Worm (Caenorhabditis elegans): ENCODE measurements around the gene rrsr-1.

DNA sequence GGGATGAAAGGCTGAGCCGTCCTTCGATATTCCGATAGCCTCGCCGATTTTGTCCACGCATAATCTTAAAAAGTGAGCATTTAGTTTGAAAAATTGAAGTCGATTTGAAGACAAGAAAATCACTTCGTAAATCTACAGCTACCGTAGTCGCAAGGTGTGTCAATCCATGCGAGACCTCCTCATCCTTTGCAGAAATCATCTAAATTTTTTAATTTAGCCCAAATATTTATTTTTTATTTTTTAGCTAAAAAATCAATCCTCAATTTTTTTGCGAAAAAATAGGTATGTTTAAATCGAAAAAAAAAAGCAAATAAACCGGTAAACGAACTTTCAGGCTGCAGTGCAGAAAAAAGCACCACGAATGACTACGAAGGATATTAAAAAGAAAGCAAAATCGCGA, 7.1 kb downstream of the rrsr-1 start, which contains the start of the genes nxf-2 and set-31:
- TF ChIP-seq nhr-237 (tag; optimal IDR thresholded peaks at IDR 0.05), result no peak
- TF ChIP-seq R02D3.7 (tag; optimal IDR thresholded peaks at IDR 0.05), result no peak
- no peak for TF ChIP-seq sem-4 (tag; optimal IDR thresholded peaks at IDR 0.05)
- peak in 1 of 2 experiments; percentile 41 for TF ChIP-seq lsy-2 (tag; optimal IDR thresholded peaks at IDR 0.05)
- no peak for TF ChIP-seq egl-27 (tag; optimal IDR thresholded peaks at IDR 0.05)
- no peak for TF ChIP-seq sma-9 (GFP tag; optimal IDR thresholded peaks at IDR 0.05)
- TF ChIP-seq sma-9 (tag; optimal IDR thresholded peaks at IDR 0.05), result no peak
- no peak for TF ChIP-seq ztf-4 (tag; optimal IDR thresholded peaks at IDR 0.05)
- no peak for TF ChIP-seq lin-13 (GFP tag; optimal IDR thresholded peaks at IDR 0.05)
- TF ChIP-seq mab-5 (tag; optimal IDR thresholded peaks at IDR 0.05), result no peak

Data from whole organism, L2 larva.